Worm (Caenorhabditis elegans) whole organism, L3 larva: ENCODE results near the gene hst-6.

ENCODE experiments used
- aly-2 ChIP-seq: fragments of 150-350 bp; optimal IDR thresholded peaks from 2 replicates; lab custom pipeline; 2014; ENCODE audit warnings: missing biosample characterization, missing genetic modification characterization
- ama-1 ChIP-seq: fragments of 150-350 bp; optimal IDR thresholded peaks from 2 replicates; lab custom pipeline; 2018
- elt-2 ChIP-seq: sonication (generic microtip); optimal IDR thresholded peaks from 2 replicates; lab custom pipeline; 2016; ENCODE audit warnings: missing genetic modification reagents, mild to moderate bottlenecking, missing genetic modification characterization, missing compliant biosample characterization
- fkh-10 ChIP-seq: sonication (generic microtip); optimal IDR thresholded peaks from 2 replicates; lab custom pipeline; 2017; ENCODE audit warnings: missing biosample characterization, missing genetic modification reagents, missing genetic modification characterization
- lin-15B ChIP-seq: fragments of 150-350 bp; optimal IDR thresholded peaks from 2 replicates; lab custom pipeline; 2014; ENCODE audit warnings: missing biosample characterization, missing genetic modification characterization
- mdl-1 ChIP-seq: fragments of 150-350 bp; optimal IDR thresholded peaks from 2 replicates; lab custom pipeline; 2014; ENCODE audit warnings: missing biosample characterization, missing genetic modification characterization
- nhr-237 ChIP-seq: fragments of 150-350 bp; optimal IDR thresholded peaks from 2 replicates; lab custom pipeline; 2014; ENCODE audit warnings: missing biosample characterization, missing genetic modification characterization
- unc-39 ChIP-seq: sonication (generic microtip); optimal IDR thresholded peaks from 4 replicates; lab custom pipeline; 2017; ENCODE audit warnings: missing biosample characterization, missing genetic modification characterization
- unc-62 ChIP-seq: fragments of 150-350 bp; sonication (generic microtip); optimal IDR thresholded peaks from 4 replicates; lab custom pipeline; 2014; ENCODE audit warnings: missing biosample characterization, missing genetic modification reagents, missing genetic modification characterization
- ztf-11 ChIP-seq: fragments of 150-350 bp; optimal IDR thresholded peaks from 2 replicates; lab custom pipeline; 2014; ENCODE audit warnings: missing biosample characterization, missing genetic modification characterization
- ztf-4 ChIP-seq: fragments of 150-350 bp; optimal IDR thresholded peaks from 2 replicates; lab custom pipeline; 2014; ENCODE audit warnings: missing biosample characterization, missing genetic modification characterization

- no peak for TF ChIP-seq ama-1
- TF ChIP-seq unc-39: no peak
- TF ChIP-seq unc-62 (GFP tag; lab: Kevin White, UChicago): no peak
- no peak for TF ChIP-seq mdl-1
- no peak for TF ChIP-seq fkh-10 (GFP tag; lab: Kevin White, UChicago)
- TF ChIP-seq lin-15B (tag; lab: Kevin White, UChicago): no peak
- TF ChIP-seq nhr-237 (tag; lab: Kevin White, UChicago): no peak
- no peak for TF ChIP-seq ztf-4
- TF ChIP-seq ztf-11 (tag; lab: Kevin White, UChicago): no peak
- no peak for TF ChIP-seq elt-2 (tag; lab: Kevin White, UChicago)
- TF ChIP-seq aly-2 (tag; lab: Kevin White, UChicago): no peak
Measured at ce11 chrX:5278249-5278648, 2.9 kb downstream of the hst-6 start.
